Fruit fly (Drosophila melanogaster) whole organism, embryonic: ENCODE results near the gene ClC-c.

Source experiments
- CG10147 ChIP-seq: fragments of 200-800 bp; sonication (Bioruptor generic); optimal IDR thresholded peaks from 2 replicates; lab custom pipeline; 2019; ENCODE audit warnings: missing biosample characterization, mild to moderate bottlenecking, missing genetic modification characterization, moderate library complexity
- CG10274 ChIP-seq: fragments of 200-800 bp; sonication (Bioruptor generic); optimal IDR thresholded peaks from 3 replicates; lab custom pipeline; 2017; ENCODE audit warnings: missing biosample characterization, mild to moderate bottlenecking, missing genetic modification characterization
- CG11560 ChIP-seq: fragments of 200-800 bp; sonication (Bioruptor generic); IDR thresholded peaks from 3 replicates; pipeline ENCODE4 v1.3.6; 2022; ENCODE audit warnings: missing biosample characterization, missing genetic modification characterization
- CG12155 ChIP-seq: fragments of 200-800 bp; sonication (Bioruptor generic); optimal IDR thresholded peaks from 3 replicates; lab custom pipeline; 2016; ENCODE audit warnings: missing biosample characterization, missing genetic modification characterization
- CG12391 ChIP-seq: fragments of 200-800 bp; sonication (Bioruptor generic); optimal IDR thresholded peaks from 3 replicates; lab custom pipeline; 2018; ENCODE audit warnings: missing biosample characterization, mild to moderate bottlenecking, missing genetic modification characterization, moderate library complexity
- CG13894 ChIP-seq: fragments of 200-800 bp; sonication (Bioruptor generic); optimal IDR thresholded peaks from 3 replicates; lab custom pipeline; 2018; ENCODE audit warnings: missing biosample characterization, mild to moderate bottlenecking, missing genetic modification characterization, moderate library complexity
- CG15696 ChIP-seq: fragments of 200-800 bp; sonication (Bioruptor generic); optimal IDR thresholded peaks from 2 replicates; lab custom pipeline; 2019; ENCODE audit warnings: missing biosample characterization, mild to moderate bottlenecking, missing genetic modification characterization, moderate library complexity
- CG16779 ChIP-seq: fragments of 200-800 bp; sonication (Bioruptor generic); IDR thresholded peaks from 2 replicates; pipeline ENCODE4 v1.3.6; 2022; ENCODE audit warnings: missing biosample characterization, missing genetic modification characterization
- CG2875 ChIP-seq: fragments of 200-800 bp; sonication (Bioruptor generic); optimal IDR thresholded peaks from 2 replicates; lab custom pipeline; 2017; ENCODE audit warnings: missing biosample characterization, mild to moderate bottlenecking, missing genetic modification characterization, missing genetic modification reagents
- CG30431 ChIP-seq: fragments of 200-800 bp; sonication (Bioruptor generic); optimal IDR thresholded peaks from 2 replicates; lab custom pipeline; 2017; ENCODE audit warnings: missing biosample characterization, missing genetic modification characterization
- CG3847 ChIP-seq: fragments of 200-800 bp; sonication (Bioruptor generic); IDR thresholded peaks from 2 replicates; pipeline ENCODE4 v1.3.6; 2022; ENCODE audit warnings: missing biosample characterization, missing genetic modification characterization
- CG4282 ChIP-seq: fragments of 200-800 bp; sonication (Bioruptor generic); optimal IDR thresholded peaks from 2 replicates; lab custom pipeline; 2016; ENCODE audit warnings: missing biosample characterization, missing genetic modification characterization
- CG5180 ChIP-seq: fragments of 200-800 bp; sonication (Bioruptor generic); optimal IDR thresholded peaks from 3 replicates; lab custom pipeline; 2017; ENCODE audit warnings: missing biosample characterization, missing genetic modification characterization, mild to moderate bottlenecking, moderate library complexity, missing genetic modification reagents
- CG5953 ChIP-seq: fragments of 200-800 bp; sonication (Bioruptor generic); IDR thresholded peaks from 2 replicates; pipeline ENCODE4 v1.3.6; 2022; ENCODE audit warnings: missing biosample characterization, missing genetic modification characterization
- CG6272 ChIP-seq: fragments of 200-800 bp; sonication (Bioruptor generic); IDR thresholded peaks from 2 replicates; pipeline ENCODE4 v1.3.6; 2022; ENCODE audit warnings: missing biosample characterization, missing genetic modification characterization
- CG6683 ChIP-seq: fragments of 200-800 bp; sonication (Bioruptor generic); optimal IDR thresholded peaks from 2 replicates; lab custom pipeline; 2017; ENCODE audit warnings: missing biosample characterization, mild to moderate bottlenecking, missing genetic modification characterization, missing genetic modification reagents
- CG6813 ChIP-seq: fragments of 200-800 bp; sonication (Bioruptor generic); optimal IDR thresholded peaks from 2 replicates; lab custom pipeline; 2017; ENCODE audit warnings: missing biosample characterization, missing genetic modification characterization, mild to moderate bottlenecking, moderate library complexity, missing genetic modification reagents
- CG7963 ChIP-seq: fragments of 200-800 bp; sonication (Bioruptor generic); IDR thresholded peaks from 3 replicates; pipeline ENCODE4 v1.3.6; 2022; ENCODE audit warnings: missing biosample characterization, missing genetic modification characterization; ENCODE audit not compliant: partially characterized antibody
- CG8281 ChIP-seq: fragments of 200-800 bp; sonication (Bioruptor generic); optimal IDR thresholded peaks from 2 replicates; lab custom pipeline; 2018; ENCODE audit warnings: missing biosample characterization, mild to moderate bottlenecking, missing genetic modification characterization, moderate library complexity
- Chrac-16 ChIP-seq: fragments of 200-800 bp; sonication (Bioruptor generic); optimal IDR thresholded peaks from 3 replicates; lab custom pipeline; 2016; ENCODE audit warnings: missing biosample characterization, missing genetic modification characterization
- Dfd ChIP-seq, 2 experiments: fragments of >200 bp; optimal IDR thresholded peaks; 2 replicates each; lab custom pipeline; 2017; ENCODE audit warnings: missing biosample characterization in 2 of 2, missing genetic modification characterization in 2 of 2
- Drgx ChIP-seq: fragments of 200-800 bp; sonication (Bioruptor generic); IDR thresholded peaks from 2 replicates; pipeline ENCODE4 v1.3.6; 2022; ENCODE audit warnings: missing biosample characterization, missing genetic modification characterization
- HmgD ChIP-seq: fragments of 200-800 bp; sonication (Bioruptor generic); optimal IDR thresholded peaks from 3 replicates; lab custom pipeline; 2016; ENCODE audit warnings: missing biosample characterization, missing genetic modification characterization
- HmgZ ChIP-seq: fragments of 200-800 bp; sonication (Bioruptor generic); optimal IDR thresholded peaks from 2 replicates; lab custom pipeline; 2018; ENCODE audit warnings: missing biosample characterization, mild to moderate bottlenecking, missing genetic modification characterization
- Hr39 ChIP-seq: fragments of >200 bp; optimal IDR thresholded peaks from 2 replicates; lab custom pipeline; 2017
- MTF-1 ChIP-seq: fragments of 200-800 bp; sonication (Bioruptor generic); optimal IDR thresholded peaks from 2 replicates; lab custom pipeline; 2018; ENCODE audit warnings: missing biosample characterization, mild to moderate bottlenecking, missing genetic modification characterization, borderline replicate concordance
- Oli ChIP-seq: fragments of 200-800 bp; sonication (Bioruptor generic); optimal IDR thresholded peaks from 2 replicates; lab custom pipeline; 2018; ENCODE audit warnings: missing biosample characterization, mild to moderate bottlenecking, missing genetic modification characterization, moderate library complexity
- Optix ChIP-seq: fragments of 200-800 bp; sonication (Bioruptor generic); IDR thresholded peaks from 3 replicates; pipeline ENCODE4 v1.3.6; 2022; ENCODE audit warnings: missing biosample characterization, missing genetic modification characterization
- PHDP ChIP-seq: fragments of 200-800 bp; sonication (Bioruptor generic); optimal IDR thresholded peaks from 3 replicates; lab custom pipeline; 2018; ENCODE audit warnings: missing biosample characterization, mild to moderate bottlenecking, missing genetic modification characterization, moderate library complexity
- Ravus ChIP-seq: fragments of 200-800 bp; sonication (Bioruptor generic); IDR thresholded peaks from 2 replicates; pipeline ENCODE4 v1.3.6; 2022; ENCODE audit warnings: missing biosample characterization, missing genetic modification characterization
- Sin3A ChIP-seq: fragments of >200 bp; optimal IDR thresholded peaks from 2 replicates; lab custom pipeline; 2018
- Xbp1 ChIP-seq: fragments of 200-800 bp; sonication (Bioruptor generic); optimal IDR thresholded peaks from 3 replicates; lab custom pipeline; 2016; ENCODE audit warnings: missing biosample characterization, mild to moderate bottlenecking, missing genetic modification characterization
- amos ChIP-seq: fragments of 200-800 bp; sonication (Bioruptor generic); IDR thresholded peaks from 2 replicates; pipeline ENCODE4 v1.3.6; 2022; ENCODE audit warnings: missing biosample characterization, missing genetic modification characterization; ENCODE audit not compliant: partially characterized antibody
- aop ChIP-seq: fragments of 200-800 bp; sonication (Bioruptor generic); IDR thresholded peaks from 2 replicates; pipeline ENCODE4 v1.3.6; 2022; ENCODE audit warnings: missing biosample characterization, missing genetic modification characterization
- chif ChIP-seq, 2 experiments: fragments of 200-800 bp; sonication (Bioruptor generic); optimal IDR thresholded peaks; 3 replicates each; lab custom pipeline; 2016; ENCODE audit warnings: missing biosample characterization in 2 of 2, missing genetic modification characterization in 2 of 2
- exex ChIP-seq: fragments of 200-800 bp; sonication (Bioruptor generic); optimal IDR thresholded peaks from 4 replicates; lab custom pipeline; 2018; ENCODE audit warnings: missing biosample characterization, mild to moderate bottlenecking, missing genetic modification characterization, moderate library complexity
- eyg ChIP-seq: fragments of 200-800 bp; sonication (Bioruptor generic); optimal IDR thresholded peaks from 3 replicates; lab custom pipeline; 2016; ENCODE audit warnings: missing biosample characterization, missing genetic modification characterization
- fd64A ChIP-seq: fragments of 200-800 bp; sonication (Bioruptor generic); optimal IDR thresholded peaks from 3 replicates; lab custom pipeline; 2018; ENCODE audit warnings: missing biosample characterization, mild to moderate bottlenecking, missing genetic modification characterization
- gem ChIP-seq: fragments of 200-800 bp; sonication (Bioruptor generic); optimal IDR thresholded peaks from 2 replicates; lab custom pipeline; 2019; ENCODE audit warnings: missing biosample characterization, mild to moderate bottlenecking, missing genetic modification characterization, moderate library complexity
- gfzf ChIP-seq: fragments of 200-800 bp; sonication (Bioruptor generic); optimal IDR thresholded peaks from 2 replicates; lab custom pipeline; 2016; ENCODE audit warnings: missing biosample characterization, mild to moderate bottlenecking, missing genetic modification characterization, moderate library complexity
- lbe ChIP-seq: fragments of 200-800 bp; sonication (Bioruptor generic); optimal IDR thresholded peaks from 2 replicates; lab custom pipeline; 2016; ENCODE audit warnings: missing biosample characterization, mild to moderate bottlenecking, missing genetic modification characterization
- odd ChIP-seq: fragments of 200-800 bp; sonication (Bioruptor generic); optimal IDR thresholded peaks from 2 replicates; lab custom pipeline; 2017; ENCODE audit warnings: missing biosample characterization, mild to moderate bottlenecking, missing genetic modification characterization
- psq ChIP-seq: fragments of 200-800 bp; sonication (Bioruptor generic); optimal IDR thresholded peaks from 2 replicates; lab custom pipeline; 2017; ENCODE audit warnings: missing biosample characterization, missing genetic modification characterization
- repo ChIP-seq: fragments of 200-800 bp; sonication (Bioruptor generic); optimal IDR thresholded peaks from 2 replicates; lab custom pipeline; 2016; ENCODE audit warnings: missing biosample characterization, missing genetic modification characterization
- row ChIP-seq: fragments of 200-800 bp; sonication (Bioruptor generic); IDR thresholded peaks from 3 replicates; pipeline ENCODE4 v1.3.6; 2022; ENCODE audit warnings: missing biosample characterization, missing genetic modification characterization
- run ChIP-seq: fragments of 200-800 bp; sonication (Bioruptor generic); optimal IDR thresholded peaks from 3 replicates; lab custom pipeline; 2018; ENCODE audit warnings: missing biosample characterization, mild to moderate bottlenecking, missing genetic modification characterization
- sisA ChIP-seq: fragments of 200-800 bp; sonication (Bioruptor generic); IDR thresholded peaks from 2 replicates; pipeline ENCODE4 v1.3.6; 2022; ENCODE audit warnings: missing biosample characterization, missing genetic modification characterization
- sob ChIP-seq: fragments of 200-800 bp; sonication (Bioruptor generic); IDR thresholded peaks from 2 replicates; pipeline ENCODE4 v1.3.6; 2022; ENCODE audit warnings: missing biosample characterization, missing genetic modification characterization
- vfl ChIP-seq: fragments of 200-800 bp; sonication (Bioruptor generic); optimal IDR thresholded peaks from 2 replicates; lab custom pipeline; 2016; ENCODE audit warnings: missing biosample characterization, missing genetic modification characterization
- zfh1 ChIP-seq: fragments of 200-800 bp; sonication (Bioruptor generic); IDR thresholded peaks from 3 replicates; pipeline ENCODE4 v1.3.6; 2022; ENCODE audit warnings: missing biosample characterization, missing genetic modification characterization
- zfh2 ChIP-seq: fragments of 200-800 bp; sonication (Bioruptor generic); optimal IDR thresholded peaks from 2 replicates; lab custom pipeline; 2016; ENCODE audit warnings: missing biosample characterization, missing genetic modification characterization

Gene ClC-c

dm6 chr3L:16045831-16046336 lies 44.4 kb upstream of the ClC-c start (continued):
- TF ChIP-seq psq (GFP tag; lab: Kevin White, UChicago) (peak; percentile 63), CG6813 (GFP tag; lab: Kevin White, UChicago) (peak; percentile 92), sob (GFP tag; lab: Robert Waterston, UW) (peak; percentile 93), CG12155 (GFP tag; lab: Kevin White, UChicago) (peak; percentile 93), Optix (GFP tag; lab: Robert Waterston, UW) (peak; percentile 82; the same call in 2 of the 3 replicates), aop (GFP tag; lab: Robert Waterston, UW) (peak; percentile 71), Drgx (GFP tag; lab: Robert Waterston, UW) (peak; percentile 97), Xbp1 (peak; percentile 90), Oli (peak; percentile 93), Hr39 (lab: Kevin White, UChicago) (no peak), Chrac-16 (GFP tag; lab: Kevin White, UChicago) (peak; percentile 89), gfzf (GFP tag; lab: Kevin White, UChicago) (no peak), CG2875 (GFP tag; lab: Kevin White, UChicago) (peak; percentile 85), CG4282 (GFP tag; lab: Kevin White, UChicago) (peak; percentile 78), sisA (GFP tag; lab: Robert Waterston, UW) (peak; percentile 80), CG5953 (GFP tag; lab: Robert Waterston, UW) (peak; percentile 73), CG7963 (GFP tag; lab: Robert Waterston, UW) (no peak), CG16779 (GFP tag; lab: Robert Waterston, UW) (peak; percentile 75; the same call in 1 of the 2 replicates), CG5180 (GFP tag; lab: Kevin White, UChicago) (peak; percentile 80), CG13894 (tag; lab: Kevin White, UChicago) (peak; percentile 94), HmgD (GFP tag; lab: Kevin White, UChicago) (peak; percentile 53), CG15696 (tag; lab: Kevin White, UChicago) (peak; percentile 92), odd (peak; percentile 91), CG30431 (peak; percentile 75), CG6272 (GFP tag; lab: Robert Waterston, UW) (peak; percentile 82), PHDP (peak; percentile 97), zfh2 (GFP tag; lab: Kevin White, UChicago) (peak; percentile 85), lbe (GFP tag; lab: Kevin White, UChicago) (peak; percentile 97), HmgZ (tag; lab: Kevin White, UChicago) (peak; percentile 95), chif (GFP tag; optimal IDR thresholded peaks at IDR 0.05; lab: Kevin White, UChicago) (peak; percentile 80 to 89), vfl (GFP tag; lab: Kevin White, UChicago) (peak; percentile 88), Ravus (GFP tag; lab: Robert Waterston, UW) (peak; percentile 59), amos (GFP tag; lab: Robert Waterston, UW) (no peak), CG6683 (GFP tag; lab: Kevin White, UChicago) (peak; percentile 83), MTF-1 (GFP tag; lab: Kevin White, UChicago) (peak; percentile 86), Sin3A (lab: Kevin White, UChicago) (no peak), CG3847 (GFP tag; lab: Robert Waterston, UW) (peak; percentile 88), CG8281 (peak; percentile 80), row (GFP tag; lab: Robert Waterston, UW) (peak; percentile 97), CG12391 (peak; percentile 97), gem (tag; lab: Kevin White, UChicago) (peak; percentile 95), run (tag; lab: Kevin White, UChicago) (peak; percentile 95), CG10274 (GFP tag; lab: Kevin White, UChicago) (peak; percentile 54), repo (GFP tag; lab: Kevin White, UChicago) (peak; percentile 73), CG10147 (GFP tag; lab: Kevin White, UChicago) (peak; percentile 93), CG11560 (tag; lab: Robert Waterston, UW) (peak; percentile 72; the same call in 2 of the 3 replicates), eyg (peak; percentile 88), Dfd (GFP tag; optimal IDR thresholded peaks at IDR 0.05; lab: Kevin White, UChicago) (no peak), fd64A (peak; percentile 72), exex (peak; percentile 77), zfh1 (peak; percentile 95)
